Fruit fly (Drosophila melanogaster): ENCODE results near the gene fz2.

fz2 gene

dm6 chr3L:19140084-19141011 lies 94.8 kb downstream of the fz2 start (continued):
- TF ChIP-seq CG2889 (GFP tag; IDR thresholded peaks at IDR 0.05) (no peak), CG17361 (GFP tag; IDR thresholded peaks at IDR 0.05) (0 out of 3 replicates have a peak, but pooled peaks have one; percentile 7), CG7357 (GFP tag; IDR thresholded peaks at IDR 0.05) (no peak), da (GFP tag; optimal IDR thresholded peaks at IDR 0.05) (no peak), tll (GFP tag; optimal IDR thresholded peaks at IDR 0.05) (no peak), ato (GFP tag; IDR thresholded peaks at IDR 0.05; ENCODE audit: partially characterized antibody) (no peak), onecut (GFP tag; IDR thresholded peaks at IDR 0.05) (no peak), pros (GFP tag; optimal IDR thresholded peaks at IDR 0.05) (no peak), CG34224 (GFP tag; IDR thresholded peaks at IDR 0.05; ENCODE audit: partially characterized antibody) (no peak), PHDP (tag; optimal IDR thresholded peaks at IDR 0.05) (no peak), B-H2 (GFP tag; optimal IDR thresholded peaks at IDR 0.05) (no peak), mld (GFP tag; IDR thresholded peaks at IDR 0.05; ENCODE audit: partially characterized antibody) (no peak), CG13775 (GFP tag; optimal IDR thresholded peaks at IDR 0.05) (no peak), unpg (GFP tag; optimal IDR thresholded peaks at IDR 0.05) (no peak), Camta (GFP tag; optimal IDR thresholded peaks at IDR 0.05) (no peak), CG2129 (GFP tag; IDR thresholded peaks at IDR 0.05; ENCODE audit: partially characterized antibody) (no peak), CG32532 (GFP tag; IDR thresholded peaks at IDR 0.05) (no peak), Abd-B (GFP tag; optimal IDR thresholded peaks at IDR 0.05) (peak; percentile 63), fu2 (GFP tag; optimal IDR thresholded peaks at IDR 0.05) (no peak), Elba2 (GFP tag; optimal IDR thresholded peaks at IDR 0.05) (no peak), Hsf (GFP tag; optimal IDR thresholded peaks at IDR 0.05) (no peak), CG30020 (tag; optimal IDR thresholded peaks at IDR 0.05) (no peak), luna (GFP tag; optimal IDR thresholded peaks at IDR 0.05) (no peak), MTF-1 (GFP tag; optimal IDR thresholded peaks at IDR 0.05; ENCODE audit: borderline replicate concordance) (no peak), Max (GFP tag; optimal IDR thresholded peaks at IDR 0.05) (no peak), dmrt99B (tag; optimal IDR thresholded peaks at IDR 0.05) (no peak), CG3838 (GFP tag; optimal IDR thresholded peaks at IDR 0.05) (no peak), CG16813 (GFP tag; IDR thresholded peaks at IDR 0.05; ENCODE audit: partially characterized antibody) (0 out of 3 replicates have a peak, but pooled peaks have one; percentile 24), CG4404 (GFP tag; IDR thresholded peaks at IDR 0.05) (no peak), CG11695 (GFP tag; IDR thresholded peaks at IDR 0.05) (no peak), D19B (GFP tag; optimal IDR thresholded peaks at IDR 0.05) (no peak), CG31365 (tag; optimal IDR thresholded peaks at IDR 0.05) (peak; percentile 99), wek (GFP tag; optimal IDR thresholded peaks at IDR 0.05) (no peak), Poxn (GFP tag; IDR thresholded peaks at IDR 0.05) (no peak), amos (GFP tag; IDR thresholded peaks at IDR 0.05; ENCODE audit: partially characterized antibody) (peak; percentile 53), Fer2 (tag; optimal IDR thresholded peaks at IDR 0.05) (no peak), usp (GFP tag; optimal IDR thresholded peaks at IDR 0.05) (no peak), CG4707 (GFP tag; optimal IDR thresholded peaks at IDR 0.05) (no peak), Spps (tag; optimal IDR thresholded peaks at IDR 0.05) (no peak), br (optimal IDR thresholded peaks at IDR 0.05) (no peak), Mad (GFP tag; optimal IDR thresholded peaks at IDR 0.05) (no peak), CG6683 (GFP tag; optimal IDR thresholded peaks at IDR 0.05) (no peak), CG3281 (GFP tag; optimal IDR thresholded peaks at IDR 0.05) (no peak), CG3065 (GFP tag; optimal IDR thresholded peaks at IDR 0.05) (no peak), D (optimal IDR thresholded peaks at IDR 0.05) (no peak), D (GFP tag; optimal IDR thresholded peaks at IDR 0.05) (no peak), CG7556 (GFP tag; optimal IDR thresholded peaks at IDR 0.05) (no peak), Doc3 (GFP tag; IDR thresholded peaks at IDR 0.05; ENCODE audit: partially characterized antibody) (no peak)
